Fruit fly (Drosophila melanogaster) whole organism, embryonic: Measurements from ENCODE around the gene Mettl4.

Experiments used
- Ada2b ChIP-seq: fragments of 200-800 bp; sonication (Bioruptor generic); IDR thresholded peaks from 2 replicates; pipeline ENCODE4 v1.3.6; 2022; ENCODE audit warnings: missing biosample characterization, missing genetic modification characterization
- Blimp-1 ChIP-seq: fragments of 200-800 bp; sonication (Bioruptor generic); optimal IDR thresholded peaks from 3 replicates; lab custom pipeline; 2018; ENCODE audit warnings: missing biosample characterization, missing genetic modification characterization, mild to moderate bottlenecking, moderate library complexity, missing genetic modification reagents
- CG10267 ChIP-seq: fragments of 200-800 bp; sonication (Bioruptor generic); optimal IDR thresholded peaks from 2 replicates; lab custom pipeline; 2018; ENCODE audit warnings: missing biosample characterization, mild to moderate bottlenecking, missing genetic modification characterization, moderate library complexity
- CG10543 ChIP-seq: fragments of 200-800 bp; sonication (Bioruptor generic); optimal IDR thresholded peaks from 3 replicates; lab custom pipeline; 2017; ENCODE audit warnings: missing biosample characterization, mild to moderate bottlenecking, missing genetic modification characterization, moderate library complexity
- CG12219 ChIP-seq: fragments of 200-800 bp; sonication (Bioruptor generic); optimal IDR thresholded peaks from 3 replicates; lab custom pipeline; 2018; ENCODE audit warnings: missing biosample characterization, mild to moderate bottlenecking, missing genetic modification characterization
- CG12942 ChIP-seq: fragments of 200-800 bp; sonication (Bioruptor generic); optimal IDR thresholded peaks from 3 replicates; lab custom pipeline; 2016; ENCODE audit warnings: missing biosample characterization, missing genetic modification characterization
- CG13624 ChIP-seq: fragments of 200-800 bp; sonication (Bioruptor generic); optimal IDR thresholded peaks from 2 replicates; lab custom pipeline; 2016; ENCODE audit warnings: missing biosample characterization, missing genetic modification characterization
- CG1529 ChIP-seq: fragments of 200-800 bp; sonication (Bioruptor generic); optimal IDR thresholded peaks from 3 replicates; lab custom pipeline; 2018; ENCODE audit warnings: missing biosample characterization, missing genetic modification characterization
- CG16813 ChIP-seq: fragments of 200-800 bp; sonication (Bioruptor generic); IDR thresholded peaks from 3 replicates; pipeline ENCODE4 v1.3.6; 2022; ENCODE audit warnings: missing biosample characterization, missing genetic modification characterization; ENCODE audit not compliant: partially characterized antibody
- CG18599 ChIP-seq: fragments of 200-800 bp; sonication (Bioruptor generic); optimal IDR thresholded peaks from 3 replicates; lab custom pipeline; 2017; ENCODE audit warnings: missing biosample characterization, missing genetic modification characterization, mild to moderate bottlenecking, moderate library complexity, missing genetic modification reagents
- CG2116 ChIP-seq: fragments of 200-800 bp; sonication (Bioruptor generic); optimal IDR thresholded peaks from 3 replicates; lab custom pipeline; 2018; ENCODE audit warnings: missing biosample characterization, mild to moderate bottlenecking, missing genetic modification characterization
- CG2712 ChIP-seq: fragments of 200-800 bp; optimal IDR thresholded peaks from 3 replicates; lab custom pipeline; 2019; ENCODE audit warnings: missing biosample characterization, mild to moderate bottlenecking, missing genetic modification characterization, moderate library complexity
- CG30020 ChIP-seq: fragments of 200-800 bp; optimal IDR thresholded peaks from 2 replicates; lab custom pipeline; 2019; ENCODE audit warnings: missing biosample characterization, mild to moderate bottlenecking, missing genetic modification characterization, moderate library complexity
- CG4854 ChIP-seq: fragments of 200-800 bp; sonication (Bioruptor generic); optimal IDR thresholded peaks from 2 replicates; lab custom pipeline; 2016; ENCODE audit warnings: missing biosample characterization, missing genetic modification characterization, inconsistent platforms
- CG6272 ChIP-seq: fragments of 200-800 bp; sonication (Bioruptor generic); IDR thresholded peaks from 2 replicates; pipeline ENCODE4 v1.3.6; 2022; ENCODE audit warnings: missing biosample characterization, missing genetic modification characterization
- CG6791 ChIP-seq: fragments of 200-800 bp; sonication (Bioruptor generic); IDR thresholded peaks from 3 replicates; pipeline ENCODE4 v1.3.6; 2022; ENCODE audit warnings: missing biosample characterization, missing genetic modification characterization; ENCODE audit not compliant: partially characterized antibody
- CG7928 ChIP-seq: fragments of 200-800 bp; sonication (Bioruptor generic); optimal IDR thresholded peaks from 2 replicates; lab custom pipeline; 2017; ENCODE audit warnings: missing biosample characterization, mild to moderate bottlenecking, missing genetic modification characterization
- CG7963 ChIP-seq: fragments of 200-800 bp; sonication (Bioruptor generic); IDR thresholded peaks from 3 replicates; pipeline ENCODE4 v1.3.6; 2022; ENCODE audit warnings: missing biosample characterization, missing genetic modification characterization; ENCODE audit not compliant: partially characterized antibody
- CG9797 ChIP-seq: fragments of 200-800 bp; sonication (Bioruptor generic); optimal IDR thresholded peaks from 3 replicates; lab custom pipeline; 2018; ENCODE audit warnings: missing biosample characterization, mild to moderate bottlenecking, missing genetic modification characterization
- CTCF ChIP-seq: fragments of 200-800 bp; sonication (Bioruptor generic); optimal IDR thresholded peaks from 2 replicates; lab custom pipeline; 2017; ENCODE audit warnings: missing biosample characterization, mild to moderate bottlenecking, missing genetic modification characterization, moderate library complexity
- D19A ChIP-seq: fragments of 200-800 bp; optimal IDR thresholded peaks from 3 replicates; lab custom pipeline; 2019; ENCODE audit warnings: missing biosample characterization, mild to moderate bottlenecking, missing genetic modification characterization, moderate library complexity
- Dek ChIP-seq: fragments of 200-800 bp; sonication (Bioruptor generic); optimal IDR thresholded peaks from 3 replicates; lab custom pipeline; 2019; ENCODE audit warnings: missing biosample characterization, mild to moderate bottlenecking, missing genetic modification characterization, moderate library complexity
- Dll ChIP-seq: fragments of 200-800 bp; sonication (Bioruptor generic); IDR thresholded peaks from 4 replicates; pipeline ENCODE4 v1.3.6; 2022; ENCODE audit warnings: missing biosample characterization, missing genetic modification characterization; ENCODE audit not compliant: partially characterized antibody
- Doc3 ChIP-seq: fragments of 200-800 bp; sonication (Bioruptor generic); IDR thresholded peaks from 3 replicates; pipeline ENCODE4 v1.3.6; 2022; ENCODE audit warnings: missing biosample characterization, missing genetic modification characterization; ENCODE audit not compliant: partially characterized antibody
- Elba2 ChIP-seq: fragments of 200-800 bp; sonication (Bioruptor generic); optimal IDR thresholded peaks from 3 replicates; lab custom pipeline; 2016; ENCODE audit warnings: missing biosample characterization, missing genetic modification characterization
- Ets97D ChIP-seq: fragments of 200-800 bp; sonication (Bioruptor generic); optimal IDR thresholded peaks from 3 replicates; lab custom pipeline; 2016; ENCODE audit warnings: missing biosample characterization, missing genetic modification characterization
- Hr3 ChIP-seq: fragments of 200-800 bp; sonication (Bioruptor generic); optimal IDR thresholded peaks from 3 replicates; lab custom pipeline; 2016; ENCODE audit warnings: missing biosample characterization, missing genetic modification characterization
- Max ChIP-seq: fragments of 200-800 bp; sonication (Bioruptor generic); optimal IDR thresholded peaks from 2 replicates; lab custom pipeline; 2016; ENCODE audit warnings: missing biosample characterization, mild to moderate bottlenecking, missing genetic modification characterization
- Myb ChIP-seq: fragments of 200-800 bp; sonication (Bioruptor generic); optimal IDR thresholded peaks from 2 replicates; lab custom pipeline; 2016; ENCODE audit warnings: missing biosample characterization, missing genetic modification characterization
- Nf-YB ChIP-seq: fragments of 200-800 bp; sonication (Bioruptor generic); optimal IDR thresholded peaks from 3 replicates; lab custom pipeline; 2019; ENCODE audit warnings: missing biosample characterization, mild to moderate bottlenecking, missing genetic modification characterization, moderate library complexity
- Rx ChIP-seq: fragments of 200-800 bp; sonication (Bioruptor generic); IDR thresholded peaks from 2 replicates; pipeline ENCODE4 v1.3.6; 2022; ENCODE audit warnings: missing biosample characterization, missing genetic modification characterization
- Side ChIP-seq: fragments of 200-800 bp; sonication (Bioruptor generic); optimal IDR thresholded peaks from 2 replicates; lab custom pipeline; 2016; ENCODE audit warnings: missing biosample characterization, missing genetic modification characterization
- Tbp ChIP-seq: fragments of >200 bp; optimal IDR thresholded peaks from 2 replicates; lab custom pipeline; 2018; ENCODE audit warnings: missing biosample characterization, missing genetic modification characterization
- Usf ChIP-seq: fragments of 200-800 bp; sonication (Bioruptor generic); optimal IDR thresholded peaks from 2 replicates; lab custom pipeline; 2017; ENCODE audit warnings: missing genotype, missing biosample characterization, missing genetic modification characterization
- Xbp1 ChIP-seq: fragments of 200-800 bp; sonication (Bioruptor generic); optimal IDR thresholded peaks from 3 replicates; lab custom pipeline; 2016; ENCODE audit warnings: missing biosample characterization, mild to moderate bottlenecking, missing genetic modification characterization
- amos ChIP-seq: fragments of 200-800 bp; sonication (Bioruptor generic); IDR thresholded peaks from 2 replicates; pipeline ENCODE4 v1.3.6; 2022; ENCODE audit warnings: missing biosample characterization, missing genetic modification characterization; ENCODE audit not compliant: partially characterized antibody
- ase ChIP-seq: fragments of 200-800 bp; sonication (Bioruptor generic); IDR thresholded peaks from 3 replicates; pipeline ENCODE4 v1.3.6; 2022; ENCODE audit warnings: missing biosample characterization, missing genetic modification characterization
- emc ChIP-seq: fragments of 200-800 bp; sonication (Bioruptor generic); optimal IDR thresholded peaks from 2 replicates; lab custom pipeline; 2016; ENCODE audit warnings: missing biosample characterization, missing genetic modification characterization
- gem ChIP-seq: fragments of 200-800 bp; sonication (Bioruptor generic); optimal IDR thresholded peaks from 2 replicates; lab custom pipeline; 2019; ENCODE audit warnings: missing biosample characterization, mild to moderate bottlenecking, missing genetic modification characterization, moderate library complexity
- gsb-n ChIP-seq: fragments of 200-800 bp; sonication (Bioruptor generic); optimal IDR thresholded peaks from 3 replicates; lab custom pipeline; 2018; ENCODE audit warnings: missing biosample characterization, mild to moderate bottlenecking, missing genetic modification characterization
- knrl ChIP-seq: fragments of 200-800 bp; sonication (Bioruptor generic); IDR thresholded peaks from 3 replicates; pipeline ENCODE4 v1.3.6; 2022; ENCODE audit warnings: missing biosample characterization, missing genetic modification characterization; ENCODE audit not compliant: partially characterized antibody
- nmo ChIP-seq: fragments of 200-800 bp; sonication (Bioruptor generic); optimal IDR thresholded peaks from 2 replicates; lab custom pipeline; 2018; ENCODE audit warnings: missing biosample characterization, mild to moderate bottlenecking, missing genetic modification characterization, moderate library complexity
- onecut ChIP-seq: fragments of 200-800 bp; sonication (Bioruptor generic); IDR thresholded peaks from 2 replicates; pipeline ENCODE4 v1.3.6; 2022; ENCODE audit warnings: missing biosample characterization, missing genetic modification characterization
- org-1 ChIP-seq: fragments of 200-800 bp; sonication (Bioruptor generic); optimal IDR thresholded peaks from 2 replicates; lab custom pipeline; 2017; ENCODE audit warnings: missing biosample characterization, missing genetic modification characterization
- pnt ChIP-seq: fragments of 200-800 bp; sonication (Bioruptor generic); optimal IDR thresholded peaks from 3 replicates; lab custom pipeline; 2016; ENCODE audit warnings: missing biosample characterization, missing genetic modification characterization
- row ChIP-seq: fragments of 200-800 bp; sonication (Bioruptor generic); IDR thresholded peaks from 3 replicates; pipeline ENCODE4 v1.3.6; 2022; ENCODE audit warnings: missing biosample characterization, missing genetic modification characterization
- sqz ChIP-seq: fragments of 200-800 bp; sonication (Bioruptor generic); optimal IDR thresholded peaks from 3 replicates; lab custom pipeline; 2018; ENCODE audit warnings: missing biosample characterization, mild to moderate bottlenecking, missing genetic modification characterization
- stwl ChIP-seq: fragments of 200-800 bp; sonication (Bioruptor generic); optimal IDR thresholded peaks from 3 replicates; lab custom pipeline; 2018; ENCODE audit warnings: missing biosample characterization, mild to moderate bottlenecking, missing genetic modification characterization, moderate library complexity
- trh ChIP-seq: fragments of 200-800 bp; sonication (Bioruptor generic); optimal IDR thresholded peaks from 2 replicates; lab custom pipeline; 2016; ENCODE audit warnings: missing biosample characterization, missing genetic modification characterization
- tup ChIP-seq: fragments of 200-800 bp; sonication (Bioruptor generic); optimal IDR thresholded peaks from 2 replicates; lab custom pipeline; 2016; ENCODE audit warnings: missing biosample characterization, mild to moderate bottlenecking, missing genetic modification characterization, moderate library complexity

The Mettl4 gene

dm6 chr3R:16643591-16643990, 7.4 kb downstream of the Mettl4 start, which contains the start of gene Arl6IP1 (continued):
- TF ChIP-seq CG13624 (GFP tag; lab: Kevin White, UChicago) (no peak), Max (no peak), org-1 (GFP tag; lab: Kevin White, UChicago) (no peak), CG30020 (tag; lab: Kevin White, UChicago) (peak; percentile 30), CG6272 (no peak), CTCF (GFP tag; lab: Kevin White, UChicago) (no peak), Blimp-1 (GFP tag; lab: Kevin White, UChicago) (no peak)

DNA sequence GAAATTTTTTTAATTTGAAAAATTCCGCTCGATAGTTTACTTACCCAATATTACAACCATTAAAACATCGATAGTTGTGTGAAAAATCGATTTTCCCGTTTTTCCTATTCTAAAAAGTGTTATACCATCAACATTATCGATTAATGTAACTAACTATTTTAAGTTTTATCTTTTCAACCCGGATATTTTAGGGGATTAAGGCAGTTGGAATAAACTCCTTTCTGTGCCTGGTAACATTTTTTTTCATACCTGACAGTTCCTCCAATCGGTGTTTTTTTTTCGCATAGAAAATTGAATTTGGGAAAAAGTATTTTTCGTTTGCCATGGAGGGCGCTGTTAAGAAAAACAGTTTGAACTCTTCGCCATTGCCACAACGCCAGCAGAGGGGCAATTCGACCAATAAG, 10.9 kb downstream of the Mettl4 start, which contains the start of gene nonA-l:
nonA-l (plus strand) TSS at position 201 of the 404 bp plus-strand sequence.
- TF ChIP-seq D19A (peak; percentile 57), CG1529 (GFP tag; lab: Kevin White, UChicago) (no peak), amos (GFP tag; lab: Robert Waterston, UW) (peak; percentile 87), Tbp (GFP tag; lab: Kevin White, UChicago) (no peak), stwl (tag; lab: Kevin White, UChicago) (peak; percentile 83), CG6791 (GFP tag; lab: Robert Waterston, UW) (peak; percentile 85), CG2712 (tag; lab: Kevin White, UChicago) (peak; percentile 39), nmo (GFP tag; lab: Kevin White, UChicago) (peak; percentile 42), gsb-n (tag; lab: Kevin White, UChicago) (no peak), CG30020 (tag; lab: Kevin White, UChicago) (peak; percentile 36), Ada2b (GFP tag; lab: Robert Waterston, UW) (no peak), CG10543 (GFP tag; lab: Kevin White, UChicago) (no peak), Elba2 (GFP tag; lab: Kevin White, UChicago) (peak; percentile 36), CG10267 (tag; lab: Kevin White, UChicago) (peak; percentile 40), Doc3 (GFP tag; lab: Robert Waterston, UW) (peak; percentile 69), sqz (GFP tag; lab: Kevin White, UChicago) (peak; percentile 20), trh (GFP tag; lab: Kevin White, UChicago) (no peak), Dll (GFP tag; lab: Robert Waterston, UW) (peak; percentile 90), Xbp1 (no peak), gem (tag; lab: Kevin White, UChicago) (no peak), Myb (GFP tag; lab: Kevin White, UChicago) (peak; percentile 65), CG9797 (GFP tag; lab: Kevin White, UChicago) (peak; percentile 61), CG7928 (GFP tag; lab: Kevin White, UChicago) (no peak), emc (GFP tag; lab: Kevin White, UChicago) (no peak), onecut (GFP tag; lab: Robert Waterston, UW) (peak; percentile 85), Usf (GFP tag; lab: Kevin White, UChicago) (no peak), Dek (tag; lab: Kevin White, UChicago) (no peak), row (GFP tag; lab: Robert Waterston, UW) (peak; percentile 25; the same call in 1 of the 3 replicates), Side (GFP tag; lab: Kevin White, UChicago) (no peak), CG12942 (no peak), CG2116 (GFP tag; lab: Kevin White, UChicago) (peak; percentile 94), CG18599 (GFP tag; lab: Kevin White, UChicago) (no peak), CG12219 (GFP tag; lab: Kevin White, UChicago) (no peak), CG16813 (GFP tag; lab: Robert Waterston, UW) (peak; percentile 88), CG7963 (GFP tag; lab: Robert Waterston, UW) (peak; percentile 73), knrl (GFP tag; lab: Robert Waterston, UW) (peak; percentile 83), Nf-YB (peak; percentile 17), Hr3 (GFP tag; lab: Kevin White, UChicago) (no peak), pnt (GFP tag; lab: Kevin White, UChicago) (no peak), Ets97D (peak; percentile 61), Rx (no peak), ase (GFP tag; lab: Robert Waterston, UW) (no peak), tup (GFP tag; lab: Kevin White, UChicago) (no peak), CG4854 (GFP tag; lab: Kevin White, UChicago) (no peak)
